Fruit fly (Drosophila melanogaster): ENCODE measurements around the gene EMC2B.

Gene EMC2B

DNA sequence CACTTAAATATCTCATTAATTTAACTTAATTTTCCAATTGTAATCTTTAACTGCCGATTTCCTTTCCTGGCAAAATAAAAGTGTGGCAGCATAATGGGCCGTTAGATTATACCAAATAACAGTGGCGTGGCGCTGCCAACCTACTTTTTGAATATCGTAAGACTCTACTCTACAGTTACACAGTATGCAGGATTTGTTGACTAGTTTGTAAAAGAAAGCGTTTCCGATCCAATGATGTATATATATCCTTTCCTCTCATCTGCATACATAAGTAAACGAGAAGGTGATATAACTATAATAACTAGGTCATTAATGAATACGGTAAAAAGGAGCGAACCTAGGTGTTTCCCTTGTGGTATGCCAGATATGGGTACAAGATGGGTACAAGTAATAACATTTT lies at the start of gene EMC2B (continued):
- TF ChIP-seq gro (GFP tag; optimal IDR thresholded peaks at IDR 0.05) (peak; percentile 40), fd96Cb (tag; optimal IDR thresholded peaks at IDR 0.05) (no peak), CG2116 (GFP tag; optimal IDR thresholded peaks at IDR 0.05) (no peak), CG18599 (GFP tag; optimal IDR thresholded peaks at IDR 0.05) (no peak), CG16813 (GFP tag; IDR thresholded peaks at IDR 0.05; ENCODE audit: partially characterized antibody) (no peak), pnt (GFP tag; optimal IDR thresholded peaks at IDR 0.05) (peak; percentile 64), ranshi (GFP tag; IDR thresholded peaks at IDR 0.05) (no peak), Antp (GFP tag; optimal IDR thresholded peaks at IDR 0.05) (peak; percentile 52), NC2α (GFP tag; optimal IDR thresholded peaks at IDR 0.05) (no peak), Six4 (GFP tag; optimal IDR thresholded peaks at IDR 0.05) (no peak), CG3065 (GFP tag; optimal IDR thresholded peaks at IDR 0.05) (no peak), CG11504 (tag; optimal IDR thresholded peaks at IDR 0.05) (peak; percentile 45), toy (GFP tag; IDR thresholded peaks at IDR 0.05) (no peak), CG14050 (GFP tag; IDR thresholded peaks at IDR 0.05) (no peak), CG17829 (tag; optimal IDR thresholded peaks at IDR 0.05) (peak; percentile 68), nerfin-2 (GFP tag; IDR thresholded peaks at IDR 0.05; ENCODE audit: partially characterized antibody) (no peak), hb (GFP tag; IDR thresholded peaks at IDR 0.05; ENCODE audit: partially characterized antibody) (no peak), lov (optimal IDR thresholded peaks at IDR 0.05) (no peak), lov (GFP tag; IDR thresholded peaks at IDR 0.05) (no peak), sna (GFP tag; IDR thresholded peaks at IDR 0.05; ENCODE audit: partially characterized antibody) (no peak), CG2202 (tag; optimal IDR thresholded peaks at IDR 0.05) (no peak), Doc2 (GFP tag; IDR thresholded peaks at IDR 0.05) (no peak), grau (tag; optimal IDR thresholded peaks at IDR 0.05) (peak; percentile 34), CG2120 (GFP tag; optimal IDR thresholded peaks at IDR 0.05) (peak; percentile 69), MBD-R2 (GFP tag; IDR thresholded peaks at IDR 0.05) (no peak), CG15011 (GFP tag; optimal IDR thresholded peaks at IDR 0.05) (no peak), lmd (GFP tag; IDR thresholded peaks at IDR 0.05) (no peak), Hmx (GFP tag; optimal IDR thresholded peaks at IDR 0.05) (no peak), CG4404 (GFP tag; IDR thresholded peaks at IDR 0.05) (no peak), CG6765 (GFP tag; optimal IDR thresholded peaks at IDR 0.05) (no peak), CG2129 (GFP tag; IDR thresholded peaks at IDR 0.05; ENCODE audit: partially characterized antibody) (no peak), CG12299 (tag; optimal IDR thresholded peaks at IDR 0.05) (no peak), CG4282 (GFP tag; optimal IDR thresholded peaks at IDR 0.05) (no peak), fru (optimal IDR thresholded peaks at IDR 0.05) (no peak), CG2712 (tag; optimal IDR thresholded peaks at IDR 0.05) (peak; percentile 38), stwl (tag; optimal IDR thresholded peaks at IDR 0.05) (peak; percentile 88), CG1792 (GFP tag; optimal IDR thresholded peaks at IDR 0.05) (peak; percentile 10), ssp (GFP tag; IDR thresholded peaks at IDR 0.05) (no peak), dmrt99B (tag; optimal IDR thresholded peaks at IDR 0.05) (peak; percentile 38), wor (GFP tag; IDR thresholded peaks at IDR 0.05) (no peak), CG10565 (GFP tag; optimal IDR thresholded peaks at IDR 0.05) (no peak), CG17612 (GFP tag; IDR thresholded peaks at IDR 0.05) (no peak), bbx (GFP tag; IDR thresholded peaks at IDR 0.05; ENCODE audit: partially characterized antibody) (no peak), prd (optimal IDR thresholded peaks at IDR 0.05) (no peak), prd (GFP tag; IDR thresholded peaks at IDR 0.05) (no peak), CG9797 (GFP tag; optimal IDR thresholded peaks at IDR 0.05) (peak; percentile 53), CG15269 (tag; optimal IDR thresholded peaks at IDR 0.05) (peak; percentile 35), CG3407 (GFP tag; optimal IDR thresholded peaks at IDR 0.05) (no peak), br (optimal IDR thresholded peaks at IDR 0.05) (no peak), CG14667 (GFP tag; IDR thresholded peaks at IDR 0.05) (no peak), jing (GFP tag; optimal IDR thresholded peaks at IDR 0.05) (no peak), CG12104 (GFP tag; optimal IDR thresholded peaks at IDR 0.05) (no peak), crc (GFP tag; optimal IDR thresholded peaks at IDR 0.05) (no peak)
